Fruit fly (Drosophila melanogaster) whole organism, prepupa: ENCODE measurements around the gene CG9467.

Experiments
- Blimp-1 ChIP-seq: fragments of 200-800 bp; sonication (Bioruptor generic); optimal IDR thresholded peaks from 3 replicates; lab custom pipeline; 2017; ENCODE audit warnings: missing biosample characterization, missing genetic modification characterization, mild to moderate bottlenecking, moderate library complexity, missing genetic modification reagents
- CG10631 ChIP-seq: fragments of 200-800 bp; sonication (Bioruptor generic); optimal IDR thresholded peaks from 2 replicates; lab custom pipeline; 2016; ENCODE audit warnings: missing biosample characterization, missing genetic modification characterization
- CG10669 ChIP-seq: fragments of 200-800 bp; sonication (Bioruptor generic); optimal IDR thresholded peaks from 3 replicates; lab custom pipeline; 2018; ENCODE audit warnings: missing biosample characterization, mild to moderate bottlenecking, missing genetic modification characterization, moderate library complexity
- CG11294 ChIP-seq: fragments of 200-800 bp; sonication (Bioruptor generic); IDR thresholded peaks from 2 replicates; pipeline ENCODE4 v1.3.6; 2022; ENCODE audit warnings: missing biosample characterization, missing genetic modification characterization
- CG11762 ChIP-seq: fragments of 200-800 bp; sonication (Bioruptor generic); optimal IDR thresholded peaks from 3 replicates; lab custom pipeline; 2016; ENCODE audit warnings: missing biosample characterization, missing genetic modification characterization; ENCODE audit not compliant: insufficient read depth
- CG11902 ChIP-seq: fragments of 200-800 bp; sonication (Bioruptor generic); optimal IDR thresholded peaks from 3 replicates; lab custom pipeline; 2016; ENCODE audit warnings: missing biosample characterization, missing genetic modification characterization
- CG15336 ChIP-seq: fragments of 200-800 bp; sonication (Bioruptor generic); IDR thresholded peaks from 2 replicates; pipeline ENCODE4 v1.3.6; 2022; ENCODE audit warnings: missing biosample characterization, missing genetic modification characterization
- CG1621 ChIP-seq: fragments of 200-800 bp; sonication (Bioruptor generic); optimal IDR thresholded peaks from 3 replicates; lab custom pipeline; 2018; ENCODE audit warnings: missing biosample characterization, mild to moderate bottlenecking, missing genetic modification characterization
- CG3032 ChIP-seq: fragments of 200-800 bp; optimal IDR thresholded peaks from 2 replicates; lab custom pipeline; 2019; ENCODE audit warnings: missing biosample characterization, mild to moderate bottlenecking, missing genetic modification characterization, moderate library complexity
- CG31627 ChIP-seq: fragments of 200-800 bp; sonication (Bioruptor generic); optimal IDR thresholded peaks from 3 replicates; lab custom pipeline; 2016; ENCODE audit warnings: missing biosample characterization, missing genetic modification characterization
- CG32006 ChIP-seq: fragments of 200-800 bp; sonication (Bioruptor generic); optimal IDR thresholded peaks from 3 replicates; lab custom pipeline; 2017; ENCODE audit warnings: missing biosample characterization, mild to moderate bottlenecking, missing genetic modification characterization
- CG34406 ChIP-seq: fragments of 200-800 bp; sonication (Bioruptor generic); optimal IDR thresholded peaks from 3 replicates; lab custom pipeline; 2016; ENCODE audit warnings: missing biosample characterization, missing genetic modification characterization
- CG3919 ChIP-seq: fragments of 200-800 bp; sonication (Bioruptor generic); optimal IDR thresholded peaks from 3 replicates; lab custom pipeline; 2016; ENCODE audit warnings: missing biosample characterization, missing genetic modification characterization
- CG6163 ChIP-seq: fragments of 200-800 bp; sonication (Bioruptor generic); IDR thresholded peaks from 3 replicates; pipeline ENCODE4 v1.3.6; 2022; ENCODE audit warnings: missing biosample characterization, missing genetic modification characterization
- CG6276 ChIP-seq: fragments of 200-800 bp; sonication (Bioruptor generic); optimal IDR thresholded peaks from 2 replicates; lab custom pipeline; 2017; ENCODE audit warnings: missing biosample characterization, mild to moderate bottlenecking, missing genetic modification characterization
- CG6792 ChIP-seq: fragments of 200-800 bp; sonication (Bioruptor generic); optimal IDR thresholded peaks from 3 replicates; lab custom pipeline; 2016; ENCODE audit warnings: missing biosample characterization, missing genetic modification characterization
- CG6808 ChIP-seq: fragments of 200-800 bp; sonication (Bioruptor generic); optimal IDR thresholded peaks from 3 replicates; lab custom pipeline; 2017; ENCODE audit warnings: missing biosample characterization, missing genetic modification characterization, mild to moderate bottlenecking, moderate library complexity, missing genetic modification reagents
- CG6854 ChIP-seq: fragments of 200-800 bp; sonication (Bioruptor generic); optimal IDR thresholded peaks from 2 replicates; lab custom pipeline; 2017; ENCODE audit warnings: missing biosample characterization, mild to moderate bottlenecking, missing genetic modification characterization
- CG8119 ChIP-seq: fragments of 200-800 bp; sonication (Bioruptor generic); IDR thresholded peaks from 3 replicates; pipeline ENCODE4 v1.3.6; 2022; ENCODE audit warnings: missing biosample characterization, missing genetic modification characterization
- CG8319 ChIP-seq: fragments of 200-800 bp; sonication (Bioruptor generic); optimal IDR thresholded peaks from 3 replicates; lab custom pipeline; 2016; ENCODE audit warnings: missing biosample characterization, missing genetic modification characterization
- CG8632 ChIP-seq: fragments of 200-800 bp; sonication (Bioruptor generic); optimal IDR thresholded peaks from 3 replicates; lab custom pipeline; 2016; ENCODE audit warnings: missing biosample characterization, missing genetic modification characterization
- CG9139 ChIP-seq: fragments of 200-800 bp; sonication (Bioruptor generic); optimal IDR thresholded peaks from 3 replicates; lab custom pipeline; 2017; ENCODE audit warnings: missing biosample characterization, mild to moderate bottlenecking, missing genetic modification characterization
- Eip78C ChIP-seq: fragments of 200-800 bp; sonication (Bioruptor generic); peaks from one replicate; lab custom pipeline; 2016; ENCODE audit warnings: missing biosample characterization, missing genetic modification characterization
- Eip93F ChIP-seq: fragments of 200-800 bp; sonication (Bioruptor generic); optimal IDR thresholded peaks from 2 replicates; lab custom pipeline; 2016; ENCODE audit warnings: missing biosample characterization, mild to moderate bottlenecking, missing genetic modification characterization
- Ets21C ChIP-seq: fragments of 200-800 bp; sonication (Bioruptor generic); optimal IDR thresholded peaks from 3 replicates; lab custom pipeline; 2016; ENCODE audit warnings: missing biosample characterization, missing genetic modification characterization
- Ets96B ChIP-seq: fragments of 200-800 bp; optimal IDR thresholded peaks from 2 replicates; lab custom pipeline; 2019; ENCODE audit warnings: missing biosample characterization, mild to moderate bottlenecking, missing genetic modification characterization, moderate library complexity
- Gug ChIP-seq: fragments of 200-800 bp; sonication (Bioruptor generic); IDR thresholded peaks from 2 replicates; pipeline ENCODE4 v1.3.6; 2022; ENCODE audit warnings: missing biosample characterization, missing genetic modification characterization
- Hr38 ChIP-seq: sonication (Bioruptor generic); optimal IDR thresholded peaks from 2 replicates; lab custom pipeline; 2016; ENCODE audit warnings: missing biosample characterization, missing genetic modification characterization
- Hr4 ChIP-seq: fragments of 200-800 bp; sonication (Bioruptor generic); optimal IDR thresholded peaks from 3 replicates; lab custom pipeline; 2016; ENCODE audit warnings: missing biosample characterization, missing genetic modification characterization
- Lpt ChIP-seq: fragments of 200-800 bp; sonication (Bioruptor generic); optimal IDR thresholded peaks from 3 replicates; lab custom pipeline; 2016; ENCODE audit warnings: missing biosample characterization, missing genetic modification characterization
- Met ChIP-seq: fragments of 200-800 bp; sonication (Bioruptor generic); optimal IDR thresholded peaks from 3 replicates; lab custom pipeline; 2016; ENCODE audit warnings: missing biosample characterization, missing genetic modification characterization
- OdsH ChIP-seq: fragments of 200-800 bp; sonication (Bioruptor generic); optimal IDR thresholded peaks from 3 replicates; lab custom pipeline; 2016; ENCODE audit warnings: missing biosample characterization, missing genetic modification characterization
- Smox ChIP-seq: fragments of 200-800 bp; sonication (Bioruptor generic); optimal IDR thresholded peaks from 3 replicates; lab custom pipeline; 2016; ENCODE audit warnings: missing biosample characterization, missing genetic modification characterization
- Sox102F ChIP-seq: fragments of 200-800 bp; sonication (Bioruptor generic); optimal IDR thresholded peaks from 2 replicates; lab custom pipeline; 2016; ENCODE audit warnings: missing biosample characterization, mild to moderate bottlenecking, missing genetic modification characterization
- Sox15 ChIP-seq: fragments of 200-800 bp; sonication (Bioruptor generic); optimal IDR thresholded peaks from 3 replicates; lab custom pipeline; 2016; ENCODE audit warnings: missing biosample characterization, missing genetic modification characterization
- acj6 ChIP-seq: fragments of 200-800 bp; sonication (Bioruptor generic); optimal IDR thresholded peaks from 3 replicates; lab custom pipeline; 2016; ENCODE audit warnings: missing biosample characterization, missing genetic modification characterization
- cyc ChIP-seq: fragments of 200-800 bp; sonication (Bioruptor generic); optimal IDR thresholded peaks from 3 replicates; lab custom pipeline; 2016; ENCODE audit warnings: missing biosample characterization, missing genetic modification characterization
- dac ChIP-seq: fragments of 200-800 bp; sonication (Bioruptor generic); optimal IDR thresholded peaks from 2 replicates; lab custom pipeline; 2017; ENCODE audit warnings: missing biosample characterization, mild to moderate bottlenecking, missing genetic modification characterization
- dsx ChIP-seq: fragments of 200-800 bp; optimal IDR thresholded peaks from 3 replicates; lab custom pipeline; 2019; ENCODE audit warnings: missing biosample characterization, mild to moderate bottlenecking, missing genetic modification characterization, moderate library complexity; ENCODE audit not compliant: poor library complexity, severe bottlenecking
- eg ChIP-seq: fragments of 200-800 bp; sonication (Bioruptor generic); IDR thresholded peaks from 3 replicates; pipeline ENCODE4 v1.3.6; 2022; ENCODE audit warnings: missing biosample characterization, missing genetic modification characterization
- esn ChIP-seq: fragments of 200-800 bp; sonication (Bioruptor generic); optimal IDR thresholded peaks from 2 replicates; lab custom pipeline; 2016; ENCODE audit warnings: missing biosample characterization, mild to moderate bottlenecking, missing genetic modification characterization, moderate library complexity
- fd59A ChIP-seq: fragments of 200-800 bp; sonication (Bioruptor generic); optimal IDR thresholded peaks from 2 replicates; lab custom pipeline; 2017; ENCODE audit warnings: missing biosample characterization, mild to moderate bottlenecking, missing genetic modification characterization, missing genetic modification reagents
- fd85E ChIP-seq: fragments of 200-800 bp; sonication (Bioruptor generic); optimal IDR thresholded peaks from 3 replicates; lab custom pipeline; 2016; ENCODE audit warnings: missing biosample characterization, missing genetic modification characterization
- fkh ChIP-seq: fragments of 200-800 bp; sonication (Bioruptor generic); optimal IDR thresholded peaks from 3 replicates; lab custom pipeline; 2017; ENCODE audit warnings: missing biosample characterization, mild to moderate bottlenecking, missing genetic modification characterization, moderate library complexity
- lz ChIP-seq: fragments of 200-800 bp; sonication (Bioruptor generic); optimal IDR thresholded peaks from 3 replicates; lab custom pipeline; 2016; ENCODE audit warnings: missing biosample characterization, missing genetic modification characterization
- net ChIP-seq: fragments of 200-800 bp; sonication (Bioruptor generic); optimal IDR thresholded peaks from 3 replicates; lab custom pipeline; 2016; ENCODE audit warnings: missing biosample characterization, missing genetic modification characterization
- spab ChIP-seq: fragments of 200-800 bp; sonication (Bioruptor generic); optimal IDR thresholded peaks from 2 replicates; lab custom pipeline; 2017; ENCODE audit warnings: missing biosample characterization, mild to moderate bottlenecking, missing genetic modification characterization, missing genetic modification reagents
- ss ChIP-seq, 2 experiments: fragments of 200-800 bp; sonication (Bioruptor generic); optimal IDR thresholded peaks; 2 replicates in 1 of 2; 3 replicates in 1 of 2; lab custom pipeline; 2017 to 2018; ENCODE audit warnings: mild to moderate bottlenecking in 2 of 2, missing biosample characterization in 2 of 2, missing genetic modification characterization in 2 of 2, moderate library complexity in 1 of 2
- svp ChIP-seq: fragments of 200-800 bp; sonication (Bioruptor generic); peaks from one replicate; lab custom pipeline; 2016; ENCODE audit warnings: missing biosample characterization, missing genetic modification characterization
- topi ChIP-seq: fragments of 200-800 bp; sonication (Bioruptor generic); optimal IDR thresholded peaks from 3 replicates; lab custom pipeline; 2016; ENCODE audit warnings: missing biosample characterization, missing genetic modification characterization
- vri ChIP-seq: fragments of 200-800 bp; sonication (Bioruptor generic); optimal IDR thresholded peaks from 3 replicates; lab custom pipeline; 2016; ENCODE audit warnings: missing biosample characterization, mild to moderate bottlenecking, missing genetic modification characterization

Gene CG9467

DNA sequence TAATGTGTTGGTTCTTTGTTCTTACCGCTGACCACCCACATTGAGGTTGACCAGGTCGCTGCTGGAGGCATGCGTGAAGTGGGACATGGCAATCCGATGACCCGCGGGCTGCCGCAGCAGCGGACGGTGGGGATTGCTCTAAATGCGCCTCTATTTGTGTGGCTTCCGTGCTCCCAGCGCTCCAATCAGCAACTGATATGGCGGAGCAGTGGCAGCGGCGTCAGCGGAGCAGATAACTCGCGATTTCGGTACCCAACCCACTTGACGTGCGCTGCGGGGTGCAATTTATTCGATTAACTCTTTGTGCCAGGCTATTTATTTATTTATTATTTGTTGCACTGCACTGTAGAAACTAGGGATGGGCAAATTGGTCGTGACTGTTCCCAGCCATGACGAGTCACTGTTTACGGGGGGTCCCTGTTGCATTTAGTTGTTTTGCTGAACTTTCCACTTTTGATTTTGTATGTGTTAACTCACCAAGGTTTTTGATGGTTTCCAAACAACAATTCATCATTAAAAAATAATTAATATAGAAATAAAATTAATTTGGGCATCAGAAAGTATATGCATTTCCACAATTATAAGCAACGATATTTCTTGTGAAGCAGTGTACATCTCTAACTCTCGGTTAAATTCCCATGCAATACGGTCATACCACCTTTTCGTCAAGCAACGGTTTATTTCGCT, at the start of gene CG9467, which contains the start of gene CG8526:
TSS of gene CG9467 (minus strand) at position 383 of the 687 bp plus-strand sequence.
TSS of gene CG8526 (plus strand) at position 637 of the 687 bp plus-strand sequence.
- TF ChIP-seq Eip78C (peak; percentile 83), CG15336 (GFP tag; lab: Robert Waterston, UW) (0 out of 2 replicates have a peak, but pooled peaks have one; percentile 23), CG6792 (GFP tag; lab: Kevin White, UChicago) (peak; percentile 42), eg (peak; percentile 47; the same call in 1 of the 3 replicates), Sox15 (GFP tag; lab: Kevin White, UChicago) (peak; percentile 58), CG32006 (no peak), CG8632 (no peak), CG11294 (GFP tag; lab: Robert Waterston, UW) (no peak; the same call in 1 of the 2 replicates), cyc (GFP tag; lab: Kevin White, UChicago) (peak; percentile 61), CG3032 (tag; lab: Kevin White, UChicago) (peak; percentile 64), CG11902 (peak; percentile 49), Sox102F (GFP tag; lab: Kevin White, UChicago) (no peak), svp (GFP tag; lab: Kevin White, UChicago) (peak; percentile 97), CG34406 (peak; percentile 60), CG31627 (GFP tag; lab: Kevin White, UChicago) (peak; percentile 55), CG6163 (GFP tag; lab: Robert Waterston, UW) (0 out of 3 replicates have a peak, but pooled peaks have one; percentile 34), Hr4 (GFP tag; lab: Kevin White, UChicago) (no peak), dac (peak; percentile 26), dsx (peak; percentile 65), OdsH (GFP tag; lab: Kevin White, UChicago) (no peak), Met (GFP tag; lab: Kevin White, UChicago) (no peak), spab (GFP tag; lab: Kevin White, UChicago) (no peak), fd59A (no peak), lz (peak; percentile 67), Hr38 (GFP tag; lab: Kevin White, UChicago) (no peak), CG6854 (GFP tag; lab: Kevin White, UChicago) (peak; percentile 31), CG11762 (GFP tag; lab: Kevin White, UChicago) (no peak), topi (GFP tag; lab: Kevin White, UChicago) (no peak), ss (GFP tag; optimal IDR thresholded peaks at IDR 0.05; lab: Kevin White, UChicago) (no peak), Ets21C (GFP tag; lab: Kevin White, UChicago) (no peak), Lpt (GFP tag; lab: Kevin White, UChicago) (no peak), vri (GFP tag; lab: Kevin White, UChicago) (no peak), CG6276 (GFP tag; lab: Kevin White, UChicago) (no peak), CG9139 (GFP tag; lab: Kevin White, UChicago) (no peak), CG6808 (GFP tag; lab: Kevin White, UChicago) (no peak), Blimp-1 (GFP tag; lab: Kevin White, UChicago) (peak; percentile 29), net (no peak), fd85E (GFP tag; lab: Kevin White, UChicago) (no peak), CG8119 (GFP tag; lab: Robert Waterston, UW) (no peak), Eip93F (GFP tag; lab: Kevin White, UChicago) (peak; percentile 48), fkh (GFP tag; lab: Kevin White, UChicago) (peak; percentile 85), CG3919 (GFP tag; lab: Kevin White, UChicago) (no peak), Ets96B (tag; lab: Kevin White, UChicago) (peak; percentile 50), CG8319 (no peak), CG10631 (GFP tag; lab: Kevin White, UChicago) (no peak), esn (GFP tag; lab: Kevin White, UChicago) (peak; percentile 69), CG1621 (no peak), Smox (no peak), CG10669 (GFP tag; lab: Kevin White, UChicago) (no peak), Gug (no peak), acj6 (GFP tag; lab: Kevin White, UChicago) (peak; percentile 59)
